Worm (Caenorhabditis elegans) whole organism, L3 larva: ENCODE measurements around the gene msp-113.

Experiments
- aly-2 ChIP-seq: fragments of 150-350 bp; optimal IDR thresholded peaks from 2 replicates; lab custom pipeline; 2014; ENCODE audit warnings: missing biosample characterization, missing genetic modification characterization
- egl-27 ChIP-seq: sonication (generic microtip); optimal IDR thresholded peaks from 4 replicates; lab custom pipeline; 2017; ENCODE audit warnings: missing biosample characterization, missing genetic modification reagents, missing genetic modification characterization
- lin-39 ChIP-seq: fragments of 150-350 bp; optimal IDR thresholded peaks from 2 replicates; lab custom pipeline; 2018; ENCODE audit warnings: missing biosample characterization, missing genetic modification reagents, missing genetic modification characterization
- nhr-12 ChIP-seq: fragments of 150-350 bp; optimal IDR thresholded peaks from 2 replicates; lab custom pipeline; 2014; ENCODE audit warnings: missing biosample characterization, missing genetic modification characterization
- skn-1 ChIP-seq: fragments of 150-350 bp; optimal IDR thresholded peaks from 2 replicates; lab custom pipeline; 2014; ENCODE audit warnings: missing biosample characterization, missing genetic modification characterization
- unc-62 ChIP-seq: fragments of 150-350 bp; sonication (generic microtip); optimal IDR thresholded peaks from 4 replicates; lab custom pipeline; 2014; ENCODE audit warnings: missing biosample characterization, missing genetic modification reagents, missing genetic modification characterization

- TF ChIP-seq aly-2 (tag; lab: Kevin White, UChicago) (no peak), skn-1 (no peak), egl-27 (tag; lab: Kevin White, UChicago) (no peak), unc-62 (GFP tag; lab: Kevin White, UChicago) (no peak), lin-39 (tag; lab: Kevin White, UChicago) (no peak), nhr-12 (tag; lab: Kevin White, UChicago) (no peak)
Measured at ce11 chrIV:5272518-5272917, 25.2 kb upstream of the msp-113 start, which contains the start of gene F36H12.3.
